Worm (Caenorhabditis elegans) whole organism, young adult: Measurements from ENCODE around the gene R09B5.11.

Experiments used
- dpl-1 ChIP-seq: fragments of 150-350 bp; optimal IDR thresholded peaks from 2 replicates; lab custom pipeline; 2014; ENCODE audit warnings: missing biosample characterization, missing genetic modification reagents, missing genetic modification characterization
- him-1 ChIP-seq: sonication (generic microtip); optimal IDR thresholded peaks from 2 replicates; lab custom pipeline; 2016; ENCODE audit warnings: missing genotype, missing genetic modification reagents, missing genetic modification characterization, missing compliant biosample characterization
- let-526 ChIP-seq: fragments of 200-800 bp; sonication (Bioruptor generic); IDR thresholded peaks from 2 replicates; pipeline ENCODE4 v1.3.6; 2022; ENCODE audit warnings: missing genetic modification reagents, missing genetic modification characterization, missing compliant biosample characterization
- nfya-1 ChIP-seq: sonication (generic microtip); optimal IDR thresholded peaks from 2 replicates; lab custom pipeline; 2017; ENCODE audit warnings: antibody characterized with exemption, missing compliant biosample characterization, missing genetic modification characterization, borderline replicate concordance; ENCODE audit not compliant: insufficient read depth
- pha-4 ChIP-seq: fragments of 150-350 bp; sonication (generic microtip); optimal IDR thresholded peaks from 2 replicates; lab custom pipeline; 2014; ENCODE audit warnings: missing biosample characterization, missing genetic modification reagents, missing genetic modification characterization
- unc-130 ChIP-seq: sonication (generic microtip); optimal IDR thresholded peaks from 2 replicates; lab custom pipeline; 2016; ENCODE audit warnings: missing genetic modification reagents, missing genetic modification characterization, missing compliant biosample characterization

DNA sequence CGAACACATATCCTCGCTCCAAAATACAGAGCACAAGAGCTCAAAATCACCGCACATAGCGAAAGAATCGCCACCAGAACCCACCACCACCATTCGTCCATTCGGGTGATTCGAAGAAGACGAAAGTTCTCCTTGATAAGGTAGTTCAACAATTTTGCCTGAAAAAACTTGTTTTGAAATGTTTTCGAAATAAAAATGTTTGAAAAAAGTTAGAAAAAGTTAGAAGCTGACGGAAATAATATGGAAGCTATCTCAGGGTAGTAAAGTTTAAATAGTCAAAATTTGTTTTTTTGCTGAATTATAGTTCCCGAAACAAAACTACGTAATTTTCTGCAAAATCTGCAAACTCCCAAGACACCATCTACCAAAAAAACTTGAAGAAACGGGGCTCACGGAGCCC, 27.5 kb upstream of the R09B5.11 start, which contains the start of gene snt-5:
- no peak for TF ChIP-seq pha-4 (tag; lab: Kevin White, UChicago)
- TF ChIP-seq nfya-1 (tag; lab: Kevin White, UChicago), result no peak
- TF ChIP-seq let-526, result no peak
- no peak for TF ChIP-seq unc-130 (GFP tag; lab: Kevin White, UChicago)
- no peak for TF ChIP-seq him-1 (tag; lab: Kevin White, UChicago)
- TF ChIP-seq dpl-1 (GFP tag; lab: Kevin White, UChicago), result no peak
